Worm (Caenorhabditis elegans): ENCODE results near the gene C02F12.8.

Gene C02F12.8

ce11 chrX:3650100-3650809 is 42.8 kb downstream of the C02F12.8 start, which contains the start of the genes sax-1 and R11G1.2:
Gene sax-1 (minus strand): TSS chrX:3650150.
Gene R11G1.2 (plus strand): TSS chrX:3650614.
- no peak for TF ChIP-seq tbx-11 (GFP tag; IDR thresholded peaks at IDR 0.05)
- TF ChIP-seq hmg-4 (GFP tag; optimal IDR thresholded peaks at IDR 0.05): peak; percentile 56
- TF ChIP-seq ama-1 (optimal IDR thresholded peaks at IDR 0.05): no peak

- no peak for TF ChIP-seq pes-1 (GFP tag; IDR thresholded peaks at IDR 0.05)
- TF ChIP-seq ceh-36 (tag; optimal IDR thresholded peaks at IDR 0.05): no peak
- no peak for TF ChIP-seq hnd-1 (tag; optimal IDR thresholded peaks at IDR 0.05)
- no peak for TF ChIP-seq aly-1 (tag; optimal IDR thresholded peaks at IDR 0.05)
- TF ChIP-seq scrt-1 (GFP tag; IDR thresholded peaks at IDR 0.05): no peak
- no peak for TF ChIP-seq tbx-37 (GFP tag; conservative IDR thresholded peaks at IDR 0.05)
- no peak for TF ChIP-seq B0310.2 (tag; optimal IDR thresholded peaks at IDR 0.05)
- TF ChIP-seq flt-1 (GFP tag; IDR thresholded peaks at IDR 0.05): no peak
- TF ChIP-seq ceh-13 (GFP tag; optimal IDR thresholded peaks at IDR 0.05): no peak
- TF ChIP-seq ama-1 (optimal IDR thresholded peaks at IDR 0.05): no peak
- no peak for TF ChIP-seq hmg-4 (GFP tag; optimal IDR thresholded peaks at IDR 0.05)
- TF ChIP-seq F13C5.2 (tag; optimal IDR thresholded peaks at IDR 0.05): no peak
- TF ChIP-seq tbx-11 (GFP tag; IDR thresholded peaks at IDR 0.05): no peak
- TF ChIP-seq sea-1 (GFP tag; conservative IDR thresholded peaks at IDR 0.05): no peak
- TF ChIP-seq ets-7 (tag; optimal IDR thresholded peaks at IDR 0.05): no peak
- TF ChIP-seq hmbx-1 (tag; optimal IDR thresholded peaks at IDR 0.05): no peak
- TF ChIP-seq tra-4 (tag; optimal IDR thresholded peaks at IDR 0.05): no peak
Observed at ce11 chrX:3645924-3646323, 47.1 kb downstream of the C02F12.8 start.

- TF ChIP-seq hmbx-1 (tag; optimal IDR thresholded peaks at IDR 0.05): no peak
- no peak for TF ChIP-seq ama-1 (optimal IDR thresholded peaks at IDR 0.05)
- no peak for TF ChIP-seq F13C5.2 (tag; optimal IDR thresholded peaks at IDR 0.05)
- TF ChIP-seq flt-1 (GFP tag; IDR thresholded peaks at IDR 0.05): no peak
- no peak for TF ChIP-seq hmg-4 (GFP tag; optimal IDR thresholded peaks at IDR 0.05)
Observed at ce11 chrX:3644796-3645195, 48.2 kb downstream of the C02F12.8 start, which contains the start of gene tmem-24. Gene tmem-24 (minus strand): TSS chrX:3644896.

All from whole organism, early embryonic.